Fruit fly (Drosophila melanogaster): ENCODE results near the gene CG43394.

CG43394 gene

dm6 chr2L:8162307-8163024, 16.9 kb downstream of the CG43394 start, which contains the start of gene Acbp1 (continued):
- TF ChIP-seq CG5953 (GFP tag; IDR thresholded peaks at IDR 0.05) (peak; percentile 78), CG12104 (GFP tag; optimal IDR thresholded peaks at IDR 0.05) (peak; percentile 91), gt (GFP tag; IDR thresholded peaks at IDR 0.05) (peak; percentile 68), CG3281 (GFP tag; optimal IDR thresholded peaks at IDR 0.05) (peak; percentile 98), corto (GFP tag; optimal IDR thresholded peaks at IDR 0.05) (peak; percentile 89), Fer1 (GFP tag; optimal IDR thresholded peaks at IDR 0.05) (peak; percentile 99), CG2199 (GFP tag; IDR thresholded peaks at IDR 0.05) (peak; percentile 88; the same call in 1 of the 3 replicates), sna (GFP tag; IDR thresholded peaks at IDR 0.05; ENCODE audit: partially characterized antibody) (peak; percentile 80), vvl (GFP tag; IDR thresholded peaks at IDR 0.05) (peak; percentile 95), row (GFP tag; IDR thresholded peaks at IDR 0.05) (peak; percentile 97), lmd (GFP tag; IDR thresholded peaks at IDR 0.05) (peak; percentile 93), vfl (GFP tag; optimal IDR thresholded peaks at IDR 0.05) (peak; percentile 93), TFAM (GFP tag; optimal IDR thresholded peaks at IDR 0.05) (peak; percentile 84), CG7786 (GFP tag; optimal IDR thresholded peaks at IDR 0.05) (peak; percentile 96), Jarid2 (GFP tag; optimal IDR thresholded peaks at IDR 0.05) (no peak), yki (optimal IDR thresholded peaks at IDR 0.05) (peak; percentile 65), Oli (tag; optimal IDR thresholded peaks at IDR 0.05) (peak; percentile 96), Poxn (GFP tag; IDR thresholded peaks at IDR 0.05) (peak; percentile 81), CG3163 (GFP tag; optimal IDR thresholded peaks at IDR 0.05) (peak; percentile 86), CG10462 (GFP tag; optimal IDR thresholded peaks at IDR 0.05) (peak; percentile 88), CG15514 (GFP tag; optimal IDR thresholded peaks at IDR 0.05) (peak; percentile 89), CG8944 (GFP tag; optimal IDR thresholded peaks at IDR 0.05) (peak; percentile 95), CG11456 (GFP tag; IDR thresholded peaks at IDR 0.05) (peak; percentile 91), slp2 (GFP tag; optimal IDR thresholded peaks at IDR 0.05) (peak; percentile 91), Tbp (GFP tag; optimal IDR thresholded peaks at IDR 0.05) (no peak), nerfin-1 (tag; optimal IDR thresholded peaks at IDR 0.05) (peak; percentile 97), CG2120 (GFP tag; optimal IDR thresholded peaks at IDR 0.05) (peak; percentile 98), croc (GFP tag; conservative IDR thresholded peaks at IDR 0.05) (peak; percentile 78), eyg (GFP tag; optimal IDR thresholded peaks at IDR 0.05) (peak; percentile 93), HmgD (GFP tag; optimal IDR thresholded peaks at IDR 0.05) (peak; percentile 96), dan (GFP tag; IDR thresholded peaks at IDR 0.05) (no peak), bcd (GFP tag; optimal IDR thresholded peaks at IDR 0.05) (peak; percentile 92), fd102C (GFP tag; optimal IDR thresholded peaks at IDR 0.05) (peak; percentile 94), tin (GFP tag; optimal IDR thresholded peaks at IDR 0.05) (peak; percentile 91), zf30C (GFP tag; optimal IDR thresholded peaks at IDR 0.05) (peak; percentile 99), Dll (GFP tag; IDR thresholded peaks at IDR 0.05; ENCODE audit: partially characterized antibody) (peak; percentile 86), grau (tag; optimal IDR thresholded peaks at IDR 0.05) (peak; percentile 98), her (GFP tag; optimal IDR thresholded peaks at IDR 0.05) (peak; percentile 95), CG15601 (tag; optimal IDR thresholded peaks at IDR 0.05) (peak; percentile 97), CG17328 (GFP tag; IDR thresholded peaks at IDR 0.05) (peak; percentile 81), mirr (GFP tag; optimal IDR thresholded peaks at IDR 0.05) (peak; percentile 97), nom (GFP tag; optimal IDR thresholded peaks at IDR 0.05) (peak; percentile 97), C15 (GFP tag; IDR thresholded peaks at IDR 0.05) (peak; percentile 90), CG11398 (GFP tag; optimal IDR thresholded peaks at IDR 0.05) (peak; percentile 89), CG12391 (tag; optimal IDR thresholded peaks at IDR 0.05) (peak; percentile 99), Lim3 (GFP tag; IDR thresholded peaks at IDR 0.05) (peak; percentile 69), CG9797 (GFP tag; optimal IDR thresholded peaks at IDR 0.05) (peak; percentile 89), cg (GFP tag; optimal IDR thresholded peaks at IDR 0.05) (no peak), emc (GFP tag; optimal IDR thresholded peaks at IDR 0.05) (peak; percentile 75), tup (GFP tag; optimal IDR thresholded peaks at IDR 0.05) (peak; percentile 79)

All from whole organism, embryonic.